Worm (Caenorhabditis elegans): ENCODE results near the gene vab-9.

vab-9 gene

DNA sequence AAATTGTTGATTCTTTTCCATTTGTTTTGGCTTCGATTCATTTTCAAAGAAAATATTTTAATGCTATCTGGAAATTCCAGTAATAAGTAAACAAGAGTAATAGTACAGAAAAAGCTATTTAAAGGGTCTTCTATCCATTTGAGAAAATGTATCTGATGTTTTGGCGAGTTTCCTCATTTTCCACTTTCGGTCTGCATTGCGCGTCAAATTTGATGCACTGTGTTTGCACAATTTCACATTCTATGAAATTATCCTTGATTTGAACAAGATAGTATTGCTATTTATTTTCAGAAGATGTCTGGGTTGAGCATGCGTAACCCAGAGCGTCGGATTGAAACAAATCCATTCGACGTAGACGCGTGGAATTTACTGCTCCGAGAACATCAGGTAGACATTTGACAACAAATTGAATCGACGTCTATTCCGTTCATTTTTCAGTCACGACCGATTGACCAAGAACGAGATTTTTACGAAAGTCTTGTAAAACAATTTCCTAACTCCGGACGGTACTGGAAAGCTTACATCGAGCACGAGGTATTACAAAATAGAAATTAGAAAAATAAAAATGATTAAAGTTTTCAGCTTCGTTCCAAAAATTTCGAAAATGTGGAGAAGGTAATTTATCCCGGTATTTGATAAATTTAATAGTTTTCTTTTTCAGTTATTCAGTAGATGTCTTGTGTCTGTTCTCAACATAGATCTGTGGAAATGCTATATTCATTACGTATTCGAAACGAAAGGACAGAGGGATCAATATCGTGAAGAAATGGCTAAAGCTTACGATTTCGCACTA, 33.8 kb downstream of the vab-9 start, which contains the start of gene suf-1 (continued):
- TF ChIP-seq nhr-10 (tag; optimal IDR thresholded peaks at IDR 0.05), result no peak
- TF ChIP-seq Y48G9A.11 (GFP tag; IDR thresholded peaks at IDR 0.05), result peak; percentile 64; the same call in 1 of the 2 replicates
- no peak for TF ChIP-seq daf-12 (tag; optimal IDR thresholded peaks at IDR 0.05)
- TF ChIP-seq ceh-44 (GFP tag; IDR thresholded peaks at IDR 0.05), result no peak
- 0 out of 2 replicates have a peak, but pooled peaks have one; percentile 49 for TF ChIP-seq daf-19 (GFP tag; conservative IDR thresholded peaks at IDR 0.05)
- no peak for TF ChIP-seq R02D3.7 (tag; optimal IDR thresholded peaks at IDR 0.05)
- peak; percentile 69 for TF ChIP-seq mes-2 (tag; optimal IDR thresholded peaks at IDR 0.05; ENCODE audit: poor library complexity, severe bottlenecking)
- TF ChIP-seq unc-62 (GFP tag; optimal IDR thresholded peaks at IDR 0.05 in 1 of 2), result peak in 1 of 2 experiments; percentile 60
- TF ChIP-seq unc-62 (tag; optimal IDR thresholded peaks at IDR 0.05), result no peak
- TF ChIP-seq ceh-32 (tag; optimal IDR thresholded peaks at IDR 0.05; ENCODE audit: poor library complexity), result no peak
- no peak for TF ChIP-seq tag-97 (GFP tag; IDR thresholded peaks at IDR 0.05)
- no peak for TF ChIP-seq spr-1 (tag; optimal IDR thresholded peaks at IDR 0.05)
- TF ChIP-seq ctbp-1 (GFP tag; IDR thresholded peaks at IDR 0.05), result peak; percentile 36; the same call in 1 of the 2 replicates
- TF ChIP-seq nhr-102 (tag; optimal IDR thresholded peaks at IDR 0.05), result no peak
- peak; percentile 72 for TF ChIP-seq attf-4 (tag; optimal IDR thresholded peaks at IDR 0.05)
- TF ChIP-seq lim-7 (GFP tag; IDR thresholded peaks at IDR 0.05), result no peak
- no peak for TF ChIP-seq gei-8 (GFP tag; optimal IDR thresholded peaks at IDR 0.05)
- no peak for TF ChIP-seq ceh-28 (tag; optimal IDR thresholded peaks at IDR 0.05)
- TF ChIP-seq ceh-20 (GFP tag; IDR thresholded peaks at IDR 0.05), result no peak
- TF ChIP-seq zip-2 (tag; optimal IDR thresholded peaks at IDR 0.05), result no peak
- TF ChIP-seq lin-38 (GFP tag; IDR thresholded peaks at IDR 0.05), result peak; percentile 80
- no peak for TF ChIP-seq dmd-6 (GFP tag; IDR thresholded peaks at IDR 0.05)
- peak; percentile 54; the same call in 1 of the 2 replicates for TF ChIP-seq arid-1 (GFP tag; conservative IDR thresholded peaks at IDR 0.05)
- no peak for TF ChIP-seq fkh-10 (GFP tag; optimal IDR thresholded peaks at IDR 0.05)
- TF ChIP-seq snpc-1.2 (GFP tag; IDR thresholded peaks at IDR 0.05), result peak; percentile 72
- no peak for TF ChIP-seq ztf-11 (tag; optimal IDR thresholded peaks at IDR 0.05)
- TF ChIP-seq aha-1 (tag), result peak; percentile 80
- TF ChIP-seq duxl-1 (tag; optimal IDR thresholded peaks at IDR 0.05; ENCODE audit: poor library complexity), result no peak
- TF ChIP-seq hmg-1.1 (GFP tag; IDR thresholded peaks at IDR 0.05), result no peak
- no peak for TF ChIP-seq lir-3 (tag; optimal IDR thresholded peaks at IDR 0.05)
- no peak for TF ChIP-seq zfp-2 (tag; optimal IDR thresholded peaks at IDR 0.05)
- no peak for TF ChIP-seq nhr-111 (GFP tag; optimal IDR thresholded peaks at IDR 0.05)
- TF ChIP-seq nhr-25 (tag; optimal IDR thresholded peaks at IDR 0.05; ENCODE audit: borderline replicate concordance, insufficient read depth), result peak; percentile 57
- TF ChIP-seq spr-3 (GFP tag; optimal IDR thresholded peaks at IDR 0.05), result peak; percentile 46
- no peak for TF ChIP-seq jun-1 (tag; optimal IDR thresholded peaks at IDR 0.05)
- no peak for TF ChIP-seq daf-16 (GFP tag; optimal IDR thresholded peaks at IDR 0.05)
- no peak for TF ChIP-seq daf-16 (tag; optimal IDR thresholded peaks at IDR 0.05)
- TF ChIP-seq madf-9 (GFP tag; conservative IDR thresholded peaks at IDR 0.05), result no peak
- no peak for TF ChIP-seq lin-39 (tag; optimal IDR thresholded peaks at IDR 0.05)
- no peak for TF ChIP-seq F10B5.3 (tag; optimal IDR thresholded peaks at IDR 0.05)
- no peak for TF ChIP-seq snpc-4 (tag; optimal IDR thresholded peaks at IDR 0.05)
- TF ChIP-seq hlh-30 (tag; optimal IDR thresholded peaks at IDR 0.05; ENCODE audit: insufficient read depth), result no peak
- TF ChIP-seq dve-1 (tag; optimal IDR thresholded peaks at IDR 0.05; ENCODE audit: insufficient read depth), result no peak
- TF ChIP-seq ceh-82 (tag; optimal IDR thresholded peaks at IDR 0.05), result no peak
- peak; percentile 30 for TF ChIP-seq dpl-1 (GFP tag; optimal IDR thresholded peaks at IDR 0.05)
- no peak for TF ChIP-seq php-3 (GFP tag; IDR thresholded peaks at IDR 0.05)
- peak; percentile 92 for TF ChIP-seq F49E8.2 (tag; optimal IDR thresholded peaks at IDR 0.05; ENCODE audit: borderline replicate concordance)
- no peak for TF ChIP-seq ces-1 (GFP tag; optimal IDR thresholded peaks at IDR 0.05)
- TF ChIP-seq zfp-3 (GFP tag; conservative IDR thresholded peaks at IDR 0.05), result no peak
